Worm (Caenorhabditis elegans) whole organism, young adult: ENCODE measurements around the gene ppat-1.
A peak's percentile ranks its signal among the peaks of the same experiment; 100 is the strongest.

Experiments
- B0261.1 ChIP-seq: sonication (generic microtip); optimal IDR thresholded peaks from 2 replicates; lab custom pipeline; 2016; ENCODE audit warnings: mild to moderate bottlenecking, missing genetic modification characterization, moderate library complexity, missing compliant biosample characterization
- C06A6.2 ChIP-seq: fragments of 200-800 bp; sonication (Bioruptor generic); conservative IDR thresholded peaks from 2 replicates; pipeline ENCODE4 v1.3.6; 2022; ENCODE audit warnings: missing genetic modification characterization, missing compliant biosample characterization
- D2030.7 ChIP-seq: fragments of 200-800 bp; sonication (Bioruptor generic); IDR thresholded peaks from 2 replicates; pipeline ENCODE4 v1.3.6; 2022; ENCODE audit warnings: missing genetic modification reagents, missing genetic modification characterization, missing compliant biosample characterization
- F33H1.4 ChIP-seq: fragments of 200-800 bp; sonication (Bioruptor generic); IDR thresholded peaks from 2 replicates; pipeline ENCODE4 v1.3.6; 2022; ENCODE audit warnings: missing genetic modification reagents, missing genetic modification characterization, missing compliant biosample characterization
- F49E8.2 ChIP-seq: sonication (generic microtip); optimal IDR thresholded peaks from 3 replicates; lab custom pipeline; 2017; ENCODE audit warnings: missing genetic modification characterization, mild to moderate bottlenecking, missing compliant biosample characterization, antibody characterized with exemption, moderate library complexity; ENCODE audit not compliant: insufficient read depth
- F52B5.7 ChIP-seq: sonication (generic microtip); optimal IDR thresholded peaks from 2 replicates; lab custom pipeline; 2016; ENCODE audit warnings: mild to moderate bottlenecking, missing genetic modification characterization, missing compliant biosample characterization
- K11D2.4 ChIP-seq: fragments of 200-800 bp; sonication (Bioruptor generic); IDR thresholded peaks from 2 replicates; pipeline ENCODE4 v1.3.6; 2022; ENCODE audit warnings: missing genetic modification reagents, missing genetic modification characterization, missing compliant biosample characterization
- K12H6.12 ChIP-seq: fragments of 200-800 bp; sonication (Bioruptor generic); optimal IDR thresholded peaks from 2 replicates; lab custom pipeline; 2018; ENCODE audit warnings: mild to moderate bottlenecking, missing genetic modification characterization, missing compliant biosample characterization
- T07F8.4 ChIP-seq: sonication (generic microtip); optimal IDR thresholded peaks from 2 replicates; lab custom pipeline; 2016; ENCODE audit warnings: mild to moderate bottlenecking, missing genetic modification characterization, moderate library complexity, missing compliant biosample characterization
- Y53F4B.3 ChIP-seq: fragments of 200-800 bp; sonication (Bioruptor generic); IDR thresholded peaks from 2 replicates; pipeline ENCODE4 v1.3.6; 2022; ENCODE audit warnings: missing genetic modification reagents, missing genetic modification characterization, missing compliant biosample characterization
- ama-1 ChIP-seq, 3 experiments: fragments of 150-350 bp in 1 of 3; sonication (generic microtip) in 2 of 3; optimal IDR thresholded peaks; 2 replicates each; lab custom pipeline; 2014 to 2018; ENCODE audit warnings: missing biosample characterization in 2 of 3, missing genetic modification characterization in 2 of 3, missing genetic modification reagents in 2 of 3
- aptf-2 ChIP-seq: fragments of 200-800 bp; sonication (Bioruptor generic); conservative IDR thresholded peaks from 2 replicates; pipeline ENCODE4 v1.3.6; 2022; ENCODE audit warnings: missing genetic modification reagents, missing genetic modification characterization, missing compliant biosample characterization
- atf-7 ChIP-seq: sonication (generic microtip); optimal IDR thresholded peaks from 2 replicates; lab custom pipeline; 2017; ENCODE audit warnings: mild to moderate bottlenecking, missing genetic modification characterization, missing compliant biosample characterization
- athp-1 ChIP-seq: sonication (generic microtip); optimal IDR thresholded peaks from 2 replicates; lab custom pipeline; 2017; ENCODE audit warnings: mild to moderate bottlenecking, missing genetic modification characterization, missing compliant biosample characterization
- ccch-3 ChIP-seq: fragments of 200-800 bp; sonication (Bioruptor generic); optimal IDR thresholded peaks from 2 replicates; lab custom pipeline; 2018; ENCODE audit warnings: mild to moderate bottlenecking, missing genetic modification characterization, missing compliant biosample characterization
- cebp-1 ChIP-seq, 2 experiments: fragments of 200-800 bp in 1 of 2; sonication (Bioruptor generic) in 1 of 2; sonication (generic microtip) in 1 of 2; IDR thresholded peaks in 1 of 2; optimal IDR thresholded peaks in 1 of 2; 2 replicates each; pipeline versions ENCODE4 v1.3.6 to Lab custom; 2017 to 2022; ENCODE audit warnings: missing compliant biosample characterization in 2 of 2, missing genetic modification characterization in 2 of 2, mild to moderate bottlenecking in 1 of 2, missing genetic modification reagents in 1 of 2, moderate library complexity in 1 of 2
- cebp-2 ChIP-seq: fragments of 200-800 bp; sonication (Bioruptor generic); IDR thresholded peaks from 2 replicates; pipeline ENCODE4 v1.3.6; 2022; ENCODE audit warnings: missing genetic modification characterization, missing compliant biosample characterization
- ceh-27 ChIP-seq: fragments of 200-800 bp; sonication (Bioruptor generic); optimal IDR thresholded peaks from 2 replicates; lab custom pipeline; 2018; ENCODE audit warnings: mild to moderate bottlenecking, missing genetic modification characterization, moderate library complexity, missing compliant biosample characterization
- dpff-1 ChIP-seq: sonication (generic microtip); optimal IDR thresholded peaks from 2 replicates; lab custom pipeline; 2017; ENCODE audit warnings: mild to moderate bottlenecking, missing genetic modification characterization, missing compliant biosample characterization
- ekl-4 ChIP-seq: fragments of 200-800 bp; sonication (Bioruptor generic); IDR thresholded peaks from 2 replicates; pipeline ENCODE4 v1.3.6; 2022; ENCODE audit warnings: missing genetic modification reagents, missing genetic modification characterization, missing compliant biosample characterization
- fkh-3 ChIP-seq: sonication (generic microtip); optimal IDR thresholded peaks from 2 replicates; lab custom pipeline; 2016; ENCODE audit warnings: mild to moderate bottlenecking, missing genetic modification characterization, missing compliant biosample characterization
- gei-17 ChIP-seq: fragments of 200-800 bp; sonication (Bioruptor generic); optimal IDR thresholded peaks from 2 replicates; lab custom pipeline; 2018; ENCODE audit warnings: mild to moderate bottlenecking, missing genetic modification characterization, missing compliant biosample characterization
- him-1 ChIP-seq: sonication (generic microtip); optimal IDR thresholded peaks from 2 replicates; lab custom pipeline; 2016; ENCODE audit warnings: missing genotype, missing genetic modification reagents, missing genetic modification characterization, missing compliant biosample characterization
- hlh-26 ChIP-seq: fragments of 200-800 bp; sonication (Bioruptor generic); conservative IDR thresholded peaks from 2 replicates; pipeline ENCODE4 v1.3.6; 2022; ENCODE audit warnings: missing genetic modification reagents, missing genetic modification characterization, missing compliant biosample characterization
- lin-35 ChIP-seq, 3 experiments: fragments of 150-350 bp in 2 of 3; sonication (generic microtip) in 1 of 3; optimal IDR thresholded peaks; 2 replicates each; lab custom pipeline; 2014 to 2018; ENCODE audit warnings: missing biosample characterization in 3 of 3, missing genetic modification characterization in 3 of 3, missing genetic modification reagents in 3 of 3
- lin-40 ChIP-seq: sonication (generic microtip); optimal IDR thresholded peaks from 2 replicates; lab custom pipeline; 2016; ENCODE audit warnings: missing genetic modification characterization, mild to moderate bottlenecking, missing compliant biosample characterization, missing genotype, missing genetic modification reagents
- lin-54 ChIP-seq: fragments of 200-800 bp; sonication (Bioruptor generic); optimal IDR thresholded peaks from 2 replicates; lab custom pipeline; 2018; ENCODE audit warnings: mild to moderate bottlenecking, missing genetic modification characterization, missing compliant biosample characterization
- lsl-1 ChIP-seq: fragments of 200-800 bp; sonication (Bioruptor generic); optimal IDR thresholded peaks from 2 replicates; lab custom pipeline; 2018; ENCODE audit warnings: mild to moderate bottlenecking, missing genetic modification characterization, moderate library complexity, missing compliant biosample characterization
- mcd-1 ChIP-seq: fragments of 200-800 bp; sonication (Bioruptor generic); IDR thresholded peaks from 2 replicates; pipeline ENCODE4 v1.3.6; 2022; ENCODE audit warnings: missing genetic modification reagents, missing genetic modification characterization, missing compliant biosample characterization
- mes-4 ChIP-seq: sonication (generic microtip); optimal IDR thresholded peaks from 2 replicates; lab custom pipeline; 2016; ENCODE audit warnings: missing genotype, missing genetic modification characterization, missing compliant biosample characterization
- nfyb-1 ChIP-seq: fragments of 200-800 bp; sonication (Bioruptor generic); IDR thresholded peaks from 2 replicates; pipeline ENCODE4 v1.3.6; 2022; ENCODE audit warnings: missing genetic modification reagents, missing genetic modification characterization, missing compliant biosample characterization
- nhr-27 ChIP-seq: fragments of 200-800 bp; sonication (Bioruptor generic); optimal IDR thresholded peaks from 2 replicates; lab custom pipeline; 2018; ENCODE audit warnings: mild to moderate bottlenecking, missing genetic modification characterization, moderate library complexity, missing compliant biosample characterization
- nhr-90 ChIP-seq: sonication (generic microtip); optimal IDR thresholded peaks from 2 replicates; lab custom pipeline; 2016; ENCODE audit warnings: missing genotype, mild to moderate bottlenecking, missing genetic modification characterization, missing compliant biosample characterization
- repo-1 ChIP-seq: sonication (generic microtip); optimal IDR thresholded peaks from 2 replicates; lab custom pipeline; 2017; ENCODE audit warnings: mild to moderate bottlenecking, missing genetic modification characterization, missing compliant biosample characterization
- snpc-4 ChIP-seq, 5 experiments: fragments of 150-350 bp in 1 of 5; sonication (generic microtip) in 4 of 5; optimal IDR thresholded peaks; 2 replicates each; lab custom pipeline; 2014 to 2018; ENCODE audit warnings: missing genetic modification characterization in 5 of 5, missing biosample characterization in 3 of 5, antibody characterized with exemption in 2 of 5, mild to moderate bottlenecking in 2 of 5, missing compliant biosample characterization in 2 of 5, missing genotype in 2 of 5, moderate library complexity in 2 of 5, missing genetic modification reagents in 1 of 5
- unc-130 ChIP-seq: sonication (generic microtip); optimal IDR thresholded peaks from 2 replicates; lab custom pipeline; 2016; ENCODE audit warnings: missing genetic modification reagents, missing genetic modification characterization, missing compliant biosample characterization
- zfh-2 ChIP-seq: fragments of 200-800 bp; sonication (Bioruptor generic); conservative IDR thresholded peaks from 2 replicates; pipeline ENCODE4 v1.3.6; 2022; ENCODE audit warnings: missing genetic modification reagents, missing genetic modification characterization, missing compliant biosample characterization
- zim-3 ChIP-seq: sonication (generic microtip); optimal IDR thresholded peaks from 2 replicates; lab custom pipeline; 2017; ENCODE audit warnings: mild to moderate bottlenecking, missing genetic modification characterization, moderate library complexity, missing compliant biosample characterization
- ztf-6 ChIP-seq: fragments of 200-800 bp; sonication (Bioruptor generic); IDR thresholded peaks from 2 replicates; pipeline ENCODE4 v1.3.6; 2022; ENCODE audit warnings: missing genetic modification reagents, missing genetic modification characterization, missing compliant biosample characterization

The ppat-1 gene

ce11 chrIII:4653912-4654311, 35.2 kb upstream of the ppat-1 start (continued):
- TF ChIP-seq repo-1 (peak; percentile 57), F52B5.7 (no peak), B0261.1 (no peak), ama-1 (optimal IDR thresholded peaks at IDR 0.05; lab: Kevin White, UChicago) (no peak), ama-1 (GFP tag; optimal IDR thresholded peaks at IDR 0.05; lab: Kevin White, UChicago) (no peak), snpc-4 (GFP tag; optimal IDR thresholded peaks at IDR 0.05; lab: Kevin White, UChicago) (no peak), snpc-4 (tag; optimal IDR thresholded peaks at IDR 0.05; lab: Kevin White, UChicago) (no peak), ccch-3 (GFP tag; lab: Kevin White, UChicago) (no peak), nfyb-1 (peak; percentile 75), lin-40 (tag; lab: Kevin White, UChicago) (peak; percentile 6), K11D2.4 (GFP tag; lab: Robert Waterston, UW) (peak; percentile 48; the same call in 1 of the 2 replicates), mes-4 (tag; lab: Kevin White, UChicago) (no peak), athp-1 (tag; lab: Kevin White, UChicago) (peak; percentile 13), T07F8.4 (no peak), F49E8.2 (tag; lab: Kevin White, UChicago) (no peak), dpff-1 (tag; lab: Kevin White, UChicago) (no peak), ztf-6 (peak; percentile 55; the same call in 1 of the 2 replicates)

ce11 chrIII:4655402-4655801, 33.7 kb upstream of the ppat-1 start, which contains the start of gene T23F11.2:
TSS of gene T23F11.2 (minus strand) at chrIII:4655502.
- TF ChIP-seq F49E8.2 (tag; lab: Kevin White, UChicago) (no peak), hlh-26 (GFP tag; lab: Robert Waterston, UW) (no peak), D2030.7 (GFP tag; lab: Robert Waterston, UW) (no peak), T07F8.4 (no peak), unc-130 (GFP tag; lab: Kevin White, UChicago) (no peak), nhr-90 (tag; lab: Kevin White, UChicago) (no peak), aptf-2 (GFP tag; lab: Robert Waterston, UW) (no peak), Y53F4B.3 (GFP tag; lab: Robert Waterston, UW) (no peak), him-1 (tag; lab: Kevin White, UChicago) (no peak), zfh-2 (GFP tag; lab: Robert Waterston, UW) (no peak), atf-7 (tag; lab: Kevin White, UChicago) (no peak), lsl-1 (GFP tag; lab: Kevin White, UChicago) (no peak), gei-17 (GFP tag; lab: Kevin White, UChicago) (no peak), zim-3 (tag; lab: Kevin White, UChicago) (no peak), fkh-3 (tag; lab: Kevin White, UChicago) (no peak), nhr-27 (no peak), lin-54 (GFP tag; lab: Kevin White, UChicago) (no peak), cebp-2 (no peak)
- TF ChIP-seq, all 124 proteins: peak for 0

DNA sequence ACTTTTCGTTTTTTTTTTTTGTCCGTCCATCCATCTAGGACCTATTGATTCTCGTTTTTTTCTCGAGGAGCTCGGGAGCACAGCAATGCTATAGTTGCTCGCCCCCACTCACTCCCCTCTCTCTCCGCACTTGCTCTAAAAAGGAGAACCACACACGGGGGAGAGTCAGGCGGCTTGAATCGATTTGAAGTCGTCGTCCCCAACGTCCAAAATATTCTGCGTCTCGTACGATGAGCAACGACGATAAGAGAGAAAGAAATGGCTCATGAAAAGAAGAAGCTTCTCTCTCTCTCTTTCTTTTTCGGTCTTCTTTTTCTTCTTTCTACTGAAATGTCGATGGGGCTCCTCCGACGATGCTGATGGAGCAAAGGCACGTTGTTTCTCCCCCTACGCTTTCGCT, 32.7 kb upstream of the ppat-1 start:
- TF ChIP-seq F33H1.4 (GFP tag; lab: Robert Waterston, UW) = no peak
- TF ChIP-seq K12H6.12 = peak; percentile 57
- no peak for TF ChIP-seq C06A6.2
- TF ChIP-seq ceh-27 (GFP tag; lab: Kevin White, UChicago) = peak; percentile 41
- peak in 1 of 3 experiments; percentile 51 for TF ChIP-seq lin-35 (GFP tag; optimal IDR thresholded peaks at IDR 0.05; lab: Kevin White, UChicago)
- TF ChIP-seq mcd-1 (GFP tag; lab: Robert Waterston, UW) = peak; percentile 16; the same call in 1 of the 2 replicates
- 0 out of 2 replicates have a peak, but pooled peaks have one; percentile 25 for TF ChIP-seq ekl-4 (GFP tag; lab: Robert Waterston, UW)
- peak; percentile 13 for TF ChIP-seq lin-40 (tag; lab: Kevin White, UChicago)
- no peak for TF ChIP-seq cebp-1 (GFP tag; IDR thresholded peaks at IDR 0.05; lab: Robert Waterston, UW)
- TF ChIP-seq cebp-1 (tag; optimal IDR thresholded peaks at IDR 0.05; lab: Kevin White, UChicago) = peak; percentile 39
